Worm (Caenorhabditis elegans) whole organism, L3 larva: ENCODE results near the gene ttr-11.
A peak's percentile ranks its signal among the peaks of the same experiment; 100 is the strongest.

Source experiments
- ama-1 ChIP-seq: fragments of 150-350 bp; optimal IDR thresholded peaks from 2 replicates; lab custom pipeline; 2018
- ceh-16 ChIP-seq: sonication (generic microtip); optimal IDR thresholded peaks from 2 replicates; lab custom pipeline; 2017; ENCODE audit warnings: missing biosample characterization, missing genetic modification characterization
- elt-2 ChIP-seq: sonication (generic microtip); optimal IDR thresholded peaks from 2 replicates; lab custom pipeline; 2016; ENCODE audit warnings: missing genetic modification reagents, mild to moderate bottlenecking, missing genetic modification characterization, missing compliant biosample characterization
- fkh-10 ChIP-seq: sonication (generic microtip); optimal IDR thresholded peaks from 2 replicates; lab custom pipeline; 2017; ENCODE audit warnings: missing biosample characterization, missing genetic modification reagents, missing genetic modification characterization
- jun-1 ChIP-seq: fragments of 150-350 bp; optimal IDR thresholded peaks from 2 replicates; lab custom pipeline; 2014; ENCODE audit warnings: missing biosample characterization, missing genetic modification reagents, missing genetic modification characterization
- lsy-12 ChIP-seq: sonication (generic microtip); optimal IDR thresholded peaks from 2 replicates; lab custom pipeline; 2016; ENCODE audit warnings: mild to moderate bottlenecking, missing genetic modification characterization, missing compliant biosample characterization
- mdl-1 ChIP-seq: fragments of 150-350 bp; optimal IDR thresholded peaks from 2 replicates; lab custom pipeline; 2014; ENCODE audit warnings: missing biosample characterization, missing genetic modification characterization
- nhr-76 ChIP-seq: fragments of 150-350 bp; sonication (generic microtip); optimal IDR thresholded peaks from 5 replicates; lab custom pipeline; 2014; ENCODE audit warnings: missing biosample characterization, missing genetic modification characterization
- nhr-77 ChIP-seq: fragments of 150-350 bp; optimal IDR thresholded peaks from 2 replicates; lab custom pipeline; 2014; ENCODE audit warnings: missing biosample characterization, missing genetic modification characterization
- pqm-1 ChIP-seq: fragments of 150-350 bp; optimal IDR thresholded peaks from 2 replicates; lab custom pipeline; 2017; ENCODE audit warnings: missing biosample characterization, missing genetic modification characterization, inconsistent platforms
- sea-2 ChIP-seq: fragments of 150-350 bp; sonication (generic microtip); optimal IDR thresholded peaks from 4 replicates; lab custom pipeline; 2014; ENCODE audit warnings: missing biosample characterization, missing genetic modification reagents, missing genetic modification characterization
- zag-1 ChIP-seq: fragments of 150-350 bp; optimal IDR thresholded peaks from 2 replicates; lab custom pipeline; 2014; ENCODE audit warnings: missing biosample characterization, missing genetic modification characterization

DNA sequence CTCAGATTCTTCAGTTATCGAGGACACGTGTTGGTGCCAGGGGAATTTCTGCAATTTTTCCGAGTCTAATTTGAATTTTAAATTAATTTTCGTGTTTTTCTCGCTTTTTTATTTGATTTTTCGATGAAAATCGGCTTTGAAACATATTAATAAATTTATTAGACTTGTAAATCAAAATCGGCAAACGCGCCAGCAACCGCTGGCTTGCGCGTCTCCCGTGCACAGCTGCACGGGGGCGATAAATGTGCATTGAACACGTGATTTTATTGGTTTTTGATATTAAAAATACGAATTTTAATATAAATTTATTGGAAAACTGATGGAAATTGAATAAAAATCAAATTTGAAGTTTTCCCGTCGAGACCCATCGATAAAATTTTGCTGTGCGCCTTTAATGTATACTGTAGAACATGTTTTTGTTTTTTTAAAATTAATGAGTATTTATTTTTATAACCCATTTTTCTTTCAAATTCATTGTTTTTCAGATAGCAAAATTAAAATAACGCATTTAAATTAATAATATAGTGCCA lies 22.5 kb upstream of the ttr-11 start, which contains the start of gene F26F2.7:
- TF ChIP-seq nhr-76 (tag; lab: Kevin White, UChicago): no peak
- no peak for TF ChIP-seq zag-1 (tag; lab: Kevin White, UChicago)
- peak; percentile 34 for TF ChIP-seq fkh-10 (GFP tag; lab: Kevin White, UChicago)
- no peak for TF ChIP-seq ceh-16 (tag; lab: Kevin White, UChicago)
- TF ChIP-seq pqm-1 (tag; lab: Kevin White, UChicago): peak; percentile 10
- TF ChIP-seq jun-1: peak; percentile 72
- no peak for TF ChIP-seq ama-1
- peak; percentile 17 for TF ChIP-seq mdl-1 (tag; lab: Kevin White, UChicago)
- no peak for TF ChIP-seq sea-2
- TF ChIP-seq elt-2: peak; percentile 80
- TF ChIP-seq lsy-12: peak; percentile 51
- TF ChIP-seq nhr-77 (tag; lab: Kevin White, UChicago): no peak
